Fruit fly (Drosophila melanogaster) Kc167 (cell line): ENCODE results near the gene Cul3.

ENCODE experiments used
- h ChIP-seq: fragments of >200 bp; optimal IDR thresholded peaks from 3 replicates; lab custom pipeline; 2018; ENCODE audit warnings: missing external identifiers
- psq ChIP-seq: fragments of >200 bp; optimal IDR thresholded peaks from 2 replicates; lab custom pipeline; 2017; ENCODE audit warnings: missing external identifiers
- ttk ChIP-seq: sonication (Bioruptor generic); optimal IDR thresholded peaks from 2 replicates; lab custom pipeline; 2017; ENCODE audit warnings: missing external identifiers

- no peak for TF ChIP-seq h (lab: Kevin White, UChicago)
- no peak for TF ChIP-seq ttk (lab: Kevin White, UChicago)
- TF ChIP-seq psq (lab: Kevin White, UChicago), result no peak
These were observed 23.4 kb downstream of the Cul3 start, which contains the start of gene dao for dm6 chr2L:15248163-15249005.
